Fruit fly (Drosophila melanogaster) whole organism, prepupa: ENCODE measurements around the gene CG6908.

ENCODE experiments used
- Blimp-1 ChIP-seq: fragments of 200-800 bp; sonication (Bioruptor generic); optimal IDR thresholded peaks from 3 replicates; lab custom pipeline; 2017; ENCODE audit warnings: missing biosample characterization, missing genetic modification characterization, mild to moderate bottlenecking, moderate library complexity, missing genetic modification reagents
- CG10631 ChIP-seq: fragments of 200-800 bp; sonication (Bioruptor generic); optimal IDR thresholded peaks from 2 replicates; lab custom pipeline; 2016; ENCODE audit warnings: missing biosample characterization, missing genetic modification characterization
- CG10669 ChIP-seq: fragments of 200-800 bp; sonication (Bioruptor generic); optimal IDR thresholded peaks from 3 replicates; lab custom pipeline; 2018; ENCODE audit warnings: missing biosample characterization, mild to moderate bottlenecking, missing genetic modification characterization, moderate library complexity
- CG11762 ChIP-seq: fragments of 200-800 bp; sonication (Bioruptor generic); optimal IDR thresholded peaks from 3 replicates; lab custom pipeline; 2016; ENCODE audit warnings: missing biosample characterization, missing genetic modification characterization; ENCODE audit not compliant: insufficient read depth
- CG11902 ChIP-seq: fragments of 200-800 bp; sonication (Bioruptor generic); optimal IDR thresholded peaks from 3 replicates; lab custom pipeline; 2016; ENCODE audit warnings: missing biosample characterization, missing genetic modification characterization
- CG15336 ChIP-seq: fragments of 200-800 bp; sonication (Bioruptor generic); IDR thresholded peaks from 2 replicates; pipeline ENCODE4 v1.3.6; 2022; ENCODE audit warnings: missing biosample characterization, missing genetic modification characterization
- CG1621 ChIP-seq: fragments of 200-800 bp; sonication (Bioruptor generic); optimal IDR thresholded peaks from 3 replicates; lab custom pipeline; 2018; ENCODE audit warnings: missing biosample characterization, mild to moderate bottlenecking, missing genetic modification characterization
- CG3032 ChIP-seq: fragments of 200-800 bp; optimal IDR thresholded peaks from 2 replicates; lab custom pipeline; 2019; ENCODE audit warnings: missing biosample characterization, mild to moderate bottlenecking, missing genetic modification characterization, moderate library complexity
- CG31627 ChIP-seq: fragments of 200-800 bp; sonication (Bioruptor generic); optimal IDR thresholded peaks from 3 replicates; lab custom pipeline; 2016; ENCODE audit warnings: missing biosample characterization, missing genetic modification characterization
- CG3919 ChIP-seq: fragments of 200-800 bp; sonication (Bioruptor generic); optimal IDR thresholded peaks from 3 replicates; lab custom pipeline; 2016; ENCODE audit warnings: missing biosample characterization, missing genetic modification characterization
- CG6163 ChIP-seq: fragments of 200-800 bp; sonication (Bioruptor generic); IDR thresholded peaks from 3 replicates; pipeline ENCODE4 v1.3.6; 2022; ENCODE audit warnings: missing biosample characterization, missing genetic modification characterization
- CG6792 ChIP-seq: fragments of 200-800 bp; sonication (Bioruptor generic); optimal IDR thresholded peaks from 3 replicates; lab custom pipeline; 2016; ENCODE audit warnings: missing biosample characterization, missing genetic modification characterization
- CG6808 ChIP-seq: fragments of 200-800 bp; sonication (Bioruptor generic); optimal IDR thresholded peaks from 3 replicates; lab custom pipeline; 2017; ENCODE audit warnings: missing biosample characterization, missing genetic modification characterization, mild to moderate bottlenecking, moderate library complexity, missing genetic modification reagents
- CG6854 ChIP-seq: fragments of 200-800 bp; sonication (Bioruptor generic); optimal IDR thresholded peaks from 2 replicates; lab custom pipeline; 2017; ENCODE audit warnings: missing biosample characterization, mild to moderate bottlenecking, missing genetic modification characterization
- CG7368 ChIP-seq: fragments of 200-800 bp; sonication (Bioruptor generic); optimal IDR thresholded peaks from 3 replicates; lab custom pipeline; 2016; ENCODE audit warnings: missing biosample characterization, missing genetic modification characterization
- CG8119 ChIP-seq: fragments of 200-800 bp; sonication (Bioruptor generic); IDR thresholded peaks from 3 replicates; pipeline ENCODE4 v1.3.6; 2022; ENCODE audit warnings: missing biosample characterization, missing genetic modification characterization
- CG8319 ChIP-seq: fragments of 200-800 bp; sonication (Bioruptor generic); optimal IDR thresholded peaks from 3 replicates; lab custom pipeline; 2016; ENCODE audit warnings: missing biosample characterization, missing genetic modification characterization
- CG8632 ChIP-seq: fragments of 200-800 bp; sonication (Bioruptor generic); optimal IDR thresholded peaks from 3 replicates; lab custom pipeline; 2016; ENCODE audit warnings: missing biosample characterization, missing genetic modification characterization
- CG9139 ChIP-seq: fragments of 200-800 bp; sonication (Bioruptor generic); optimal IDR thresholded peaks from 3 replicates; lab custom pipeline; 2017; ENCODE audit warnings: missing biosample characterization, mild to moderate bottlenecking, missing genetic modification characterization
- Eip75B ChIP-seq: fragments of 200-800 bp; sonication (Bioruptor generic); optimal IDR thresholded peaks from 3 replicates; lab custom pipeline; 2016; ENCODE audit warnings: missing biosample characterization, missing genetic modification characterization
- Eip78C ChIP-seq: fragments of 200-800 bp; sonication (Bioruptor generic); peaks from one replicate; lab custom pipeline; 2016; ENCODE audit warnings: missing biosample characterization, missing genetic modification characterization
- Ets21C ChIP-seq: fragments of 200-800 bp; sonication (Bioruptor generic); optimal IDR thresholded peaks from 3 replicates; lab custom pipeline; 2016; ENCODE audit warnings: missing biosample characterization, missing genetic modification characterization
- Gug ChIP-seq: fragments of 200-800 bp; sonication (Bioruptor generic); IDR thresholded peaks from 2 replicates; pipeline ENCODE4 v1.3.6; 2022; ENCODE audit warnings: missing biosample characterization, missing genetic modification characterization
- Hr39 ChIP-seq: fragments of 200-800 bp; sonication (Bioruptor generic); optimal IDR thresholded peaks from 2 replicates; lab custom pipeline; 2016; ENCODE audit warnings: missing biosample characterization, missing genetic modification characterization
- Sox102F ChIP-seq: fragments of 200-800 bp; sonication (Bioruptor generic); optimal IDR thresholded peaks from 2 replicates; lab custom pipeline; 2016; ENCODE audit warnings: missing biosample characterization, mild to moderate bottlenecking, missing genetic modification characterization
- Sox14 ChIP-seq: fragments of 200-800 bp; sonication (Bioruptor generic); optimal IDR thresholded peaks from 3 replicates; lab custom pipeline; 2016; ENCODE audit warnings: missing biosample characterization, missing genetic modification characterization
- Sox15 ChIP-seq: fragments of 200-800 bp; sonication (Bioruptor generic); optimal IDR thresholded peaks from 3 replicates; lab custom pipeline; 2016; ENCODE audit warnings: missing biosample characterization, missing genetic modification characterization
- achi ChIP-seq: fragments of 200-800 bp; sonication (Bioruptor generic); optimal IDR thresholded peaks from 3 replicates; lab custom pipeline; 2016; ENCODE audit warnings: missing biosample characterization, missing genetic modification characterization
- acj6 ChIP-seq: fragments of 200-800 bp; sonication (Bioruptor generic); optimal IDR thresholded peaks from 3 replicates; lab custom pipeline; 2016; ENCODE audit warnings: missing biosample characterization, missing genetic modification characterization
- cyc ChIP-seq: fragments of 200-800 bp; sonication (Bioruptor generic); optimal IDR thresholded peaks from 3 replicates; lab custom pipeline; 2016; ENCODE audit warnings: missing biosample characterization, missing genetic modification characterization
- dac ChIP-seq: fragments of 200-800 bp; sonication (Bioruptor generic); optimal IDR thresholded peaks from 2 replicates; lab custom pipeline; 2017; ENCODE audit warnings: missing biosample characterization, mild to moderate bottlenecking, missing genetic modification characterization
- dsx ChIP-seq: fragments of 200-800 bp; optimal IDR thresholded peaks from 3 replicates; lab custom pipeline; 2019; ENCODE audit warnings: missing biosample characterization, mild to moderate bottlenecking, missing genetic modification characterization, moderate library complexity; ENCODE audit not compliant: poor library complexity, severe bottlenecking
- eg ChIP-seq: fragments of 200-800 bp; sonication (Bioruptor generic); IDR thresholded peaks from 3 replicates; pipeline ENCODE4 v1.3.6; 2022; ENCODE audit warnings: missing biosample characterization, missing genetic modification characterization
- esn ChIP-seq: fragments of 200-800 bp; sonication (Bioruptor generic); optimal IDR thresholded peaks from 2 replicates; lab custom pipeline; 2016; ENCODE audit warnings: missing biosample characterization, mild to moderate bottlenecking, missing genetic modification characterization, moderate library complexity
- fd59A ChIP-seq: fragments of 200-800 bp; sonication (Bioruptor generic); optimal IDR thresholded peaks from 2 replicates; lab custom pipeline; 2017; ENCODE audit warnings: missing biosample characterization, mild to moderate bottlenecking, missing genetic modification characterization, missing genetic modification reagents
- fd85E ChIP-seq: fragments of 200-800 bp; sonication (Bioruptor generic); optimal IDR thresholded peaks from 3 replicates; lab custom pipeline; 2016; ENCODE audit warnings: missing biosample characterization, missing genetic modification characterization
- fkh ChIP-seq: fragments of 200-800 bp; sonication (Bioruptor generic); optimal IDR thresholded peaks from 3 replicates; lab custom pipeline; 2017; ENCODE audit warnings: missing biosample characterization, mild to moderate bottlenecking, missing genetic modification characterization, moderate library complexity
- lz ChIP-seq: fragments of 200-800 bp; sonication (Bioruptor generic); optimal IDR thresholded peaks from 3 replicates; lab custom pipeline; 2016; ENCODE audit warnings: missing biosample characterization, missing genetic modification characterization
- pdm3 ChIP-seq: fragments of 200-800 bp; sonication (Bioruptor generic); optimal IDR thresholded peaks from 3 replicates; lab custom pipeline; 2016; ENCODE audit warnings: missing biosample characterization, missing genetic modification characterization
- ss ChIP-seq, 2 experiments: fragments of 200-800 bp; sonication (Bioruptor generic); optimal IDR thresholded peaks; 2 replicates in 1 of 2; 3 replicates in 1 of 2; lab custom pipeline; 2017 to 2018; ENCODE audit warnings: mild to moderate bottlenecking in 2 of 2, missing biosample characterization in 2 of 2, missing genetic modification characterization in 2 of 2, moderate library complexity in 1 of 2
- svp ChIP-seq: fragments of 200-800 bp; sonication (Bioruptor generic); peaks from one replicate; lab custom pipeline; 2016; ENCODE audit warnings: missing biosample characterization, missing genetic modification characterization
- topi ChIP-seq: fragments of 200-800 bp; sonication (Bioruptor generic); optimal IDR thresholded peaks from 3 replicates; lab custom pipeline; 2016; ENCODE audit warnings: missing biosample characterization, missing genetic modification characterization

CG6908 gene

dm6 chr3R:11678016-11678415 is 11.8 kb downstream of the CG6908 start, which contains the start of gene CG18476 (continued):
- TF ChIP-seq Gug (GFP tag; lab: Robert Waterston, UW), result peak; percentile 95
- TF ChIP-seq ss (GFP tag; optimal IDR thresholded peaks at IDR 0.05; lab: Kevin White, UChicago), result peak in 1 of 2 experiments; percentile 90
- peak; percentile 88 for TF ChIP-seq achi
- TF ChIP-seq CG6163 (GFP tag; lab: Robert Waterston, UW), result peak; percentile 95
- peak; percentile 95 for TF ChIP-seq CG8119 (GFP tag; lab: Robert Waterston, UW)
- peak; percentile 91 for TF ChIP-seq CG31627
- peak; percentile 77 for TF ChIP-seq Blimp-1 (GFP tag; lab: Kevin White, UChicago)
- peak; percentile 91 for TF ChIP-seq lz (GFP tag; lab: Kevin White, UChicago)
- peak; percentile 97 for TF ChIP-seq CG3032
- TF ChIP-seq CG11902 (GFP tag; lab: Kevin White, UChicago), result peak; percentile 86
- no peak for TF ChIP-seq Sox102F
- peak; percentile 82 for TF ChIP-seq CG9139 (GFP tag; lab: Kevin White, UChicago)
- TF ChIP-seq dac, result peak; percentile 72
- TF ChIP-seq eg (GFP tag; lab: Robert Waterston, UW), result peak; percentile 98
- TF ChIP-seq CG6808 (GFP tag; lab: Kevin White, UChicago), result peak; percentile 84
- TF ChIP-seq CG10631, result peak; percentile 92
- peak; percentile 87 for TF ChIP-seq CG11762 (GFP tag; lab: Kevin White, UChicago)
- TF ChIP-seq CG1621 (tag; lab: Kevin White, UChicago), result peak; percentile 86
- TF ChIP-seq CG6854 (GFP tag; lab: Kevin White, UChicago), result peak; percentile 27
- peak; percentile 92 for TF ChIP-seq CG15336 (GFP tag; lab: Robert Waterston, UW)
- TF ChIP-seq svp (GFP tag; lab: Kevin White, UChicago), result peak; percentile 96
- peak; percentile 82 for TF ChIP-seq fd59A (GFP tag; lab: Kevin White, UChicago)

DNA sequence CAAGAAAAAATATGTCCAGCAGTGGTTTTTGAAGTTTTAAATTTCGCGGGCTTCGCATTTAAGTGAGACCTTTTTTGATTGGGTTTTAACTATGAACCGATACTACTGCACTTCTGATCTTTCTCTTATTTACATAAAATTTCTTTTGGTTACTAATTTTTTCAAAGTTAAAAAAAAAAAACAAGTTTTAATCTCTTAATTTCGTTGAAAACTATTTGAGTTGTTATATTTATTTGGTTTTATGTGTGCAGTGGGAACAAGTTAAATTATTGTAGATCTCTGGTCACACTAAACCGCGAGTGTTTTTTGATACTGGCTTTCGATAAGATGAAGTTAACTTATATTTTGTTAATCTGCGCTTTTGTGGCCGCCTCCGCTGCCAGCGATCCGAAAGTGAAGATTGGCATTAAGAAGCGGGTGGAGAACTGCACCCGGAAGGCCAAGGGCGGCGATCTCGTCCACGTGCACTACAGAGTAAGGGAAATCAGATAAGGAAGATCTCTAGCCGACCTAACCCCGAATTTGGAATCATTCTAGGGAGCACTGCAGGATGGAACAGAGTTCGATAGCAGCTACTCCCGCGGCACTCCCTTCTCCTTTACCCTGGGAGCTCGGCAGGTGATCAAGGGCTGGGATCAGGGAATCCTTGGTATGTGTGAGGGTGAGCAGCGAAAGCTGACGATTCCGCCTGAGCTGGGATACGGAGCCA is 15.7 kb downstream of the CG6908 start, which contains the start of gene CG14715:
Gene CG14715, plus strand, starts transcription at position 267 of the 709 bp plus-strand sequence.
- TF ChIP-seq esn (GFP tag; lab: Kevin White, UChicago), result peak; percentile 59
- peak; percentile 65 for TF ChIP-seq Eip78C (GFP tag; lab: Kevin White, UChicago)
- TF ChIP-seq lz (GFP tag; lab: Kevin White, UChicago), result peak; percentile 47
- peak; percentile 19 for TF ChIP-seq Ets21C
- TF ChIP-seq fkh (GFP tag; lab: Kevin White, UChicago), result peak; percentile 33
- peak; percentile 27 for TF ChIP-seq Eip75B
- peak; percentile 17 for TF ChIP-seq CG6792 (GFP tag; lab: Kevin White, UChicago)
- peak; percentile 65 for TF ChIP-seq CG31627
- TF ChIP-seq achi, result no peak
- peak; percentile 57 for TF ChIP-seq Hr39 (GFP tag; lab: Kevin White, UChicago)
- TF ChIP-seq CG8319 (GFP tag; lab: Kevin White, UChicago), result no peak
- peak; percentile 64 for TF ChIP-seq Sox14
- TF ChIP-seq pdm3 (GFP tag; lab: Kevin White, UChicago), result no peak
- TF ChIP-seq svp (GFP tag; lab: Kevin White, UChicago), result peak; percentile 94
- TF ChIP-seq CG3919 (GFP tag; lab: Kevin White, UChicago), result peak; percentile 19
- TF ChIP-seq CG7368 (GFP tag; lab: Kevin White, UChicago), result no peak
- peak; percentile 44 for TF ChIP-seq topi
- peak; percentile 31 for TF ChIP-seq CG10631
- peak; percentile 6 for TF ChIP-seq Sox15
- TF ChIP-seq acj6, result peak; percentile 30
- TF ChIP-seq CG10669, result no peak
- peak; percentile 39 for TF ChIP-seq cyc (GFP tag; lab: Kevin White, UChicago)
- TF ChIP-seq CG3032, result peak; percentile 22
- TF ChIP-seq CG6808 (GFP tag; lab: Kevin White, UChicago), result no peak
- TF ChIP-seq fd85E (GFP tag; lab: Kevin White, UChicago), result no peak
- TF ChIP-seq Gug (GFP tag; lab: Robert Waterston, UW), result no peak
- no peak for TF ChIP-seq CG6163 (GFP tag; lab: Robert Waterston, UW)
- TF ChIP-seq dsx (GFP tag; lab: Kevin White, UChicago), result no peak
- no peak for TF ChIP-seq CG8632 (GFP tag; lab: Kevin White, UChicago)
